Worm (Caenorhabditis elegans): ENCODE measurements around the gene glb-27.

Gene glb-27

DNA sequence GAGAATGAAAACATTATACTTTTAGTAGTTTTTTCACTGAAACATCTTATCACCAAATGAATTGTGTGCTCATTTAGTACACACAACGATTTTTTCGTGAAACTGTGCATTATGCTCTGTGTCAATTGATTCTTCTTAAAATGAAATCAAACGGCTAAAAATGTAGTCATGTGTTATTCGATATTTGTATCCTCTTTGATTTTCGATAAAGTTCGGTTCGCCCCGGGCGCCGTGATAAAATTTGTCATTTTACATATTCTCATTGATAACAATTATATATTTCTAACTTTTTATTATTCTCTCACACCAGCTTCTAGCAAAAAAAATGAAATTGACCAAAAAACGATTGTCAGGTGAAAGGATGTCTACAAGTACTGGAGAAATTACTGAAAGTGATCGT lies 41.3 kb downstream of the glb-27 start, which contains the start of gene ctg-2:
ctg-2 (plus strand) TSS at position 326 of the 400 bp plus-strand sequence.
- TF ChIP-seq B0261.1 (tag; optimal IDR thresholded peaks at IDR 0.05) (no peak), bed-2 (GFP tag; IDR thresholded peaks at IDR 0.05) (no peak), lir-1 (GFP tag; conservative IDR thresholded peaks at IDR 0.05) (no peak), snpc-4 (GFP tag; optimal IDR thresholded peaks at IDR 0.05) (no peak), snpc-4 (tag; optimal IDR thresholded peaks at IDR 0.05) (no peak), him-1 (tag; optimal IDR thresholded peaks at IDR 0.05) (no peak), F33H1.4 (GFP tag; IDR thresholded peaks at IDR 0.05) (no peak), nhr-80 (tag; optimal IDR thresholded peaks at IDR 0.05) (peak; percentile 78)

DNA sequence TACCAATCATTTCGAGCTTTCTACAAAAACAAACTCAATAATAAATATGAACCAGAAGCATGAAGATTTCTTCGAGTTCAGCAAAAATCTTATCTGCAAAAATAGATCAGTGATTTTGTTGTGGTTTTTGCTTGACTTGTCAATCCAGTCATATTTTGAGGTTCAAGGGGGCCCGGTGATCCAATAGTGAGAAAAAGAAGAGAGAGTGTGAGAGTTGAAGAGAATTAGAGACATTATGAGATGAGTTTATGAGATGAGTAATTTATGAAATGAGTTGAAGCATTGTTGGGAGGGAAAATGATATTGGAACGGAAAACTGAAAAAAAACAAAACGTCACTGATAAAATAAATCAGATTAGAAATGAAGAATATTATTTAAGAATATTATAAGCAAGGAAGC lies 47.1 kb downstream of the glb-27 start, which contains the start of gene T13H5.1:
T13H5.1 (minus strand) TSS at position 101 of the 400 bp plus-strand sequence.
- TF ChIP-seq tlf-1 (GFP tag; optimal IDR thresholded peaks at IDR 0.05) (no peak), Y53G8AR.9 (GFP tag; conservative IDR thresholded peaks at IDR 0.05) (no peak), nfya-2 (GFP tag; IDR thresholded peaks at IDR 0.05) (no peak), rcor-1 (GFP tag; IDR thresholded peaks at IDR 0.05) (no peak), F49E8.2 (tag; optimal IDR thresholded peaks at IDR 0.05; ENCODE audit: insufficient read depth) (no peak), atf-7 (tag; optimal IDR thresholded peaks at IDR 0.05) (no peak), F22D6.2 (tag; optimal IDR thresholded peaks at IDR 0.05) (no peak), sptf-2 (GFP tag; optimal IDR thresholded peaks at IDR 0.05) (no peak), dpff-1 (tag; optimal IDR thresholded peaks at IDR 0.05) (no peak), B0019.2 (GFP tag; conservative IDR thresholded peaks at IDR 0.05) (no peak), cebp-2 (GFP tag; IDR thresholded peaks at IDR 0.05) (no peak), fkh-3 (tag; optimal IDR thresholded peaks at IDR 0.05) (no peak), F52B5.7 (tag; optimal IDR thresholded peaks at IDR 0.05) (no peak), ets-4 (GFP tag; optimal IDR thresholded peaks at IDR 0.05) (no peak), ceh-100 (GFP tag; IDR thresholded peaks at IDR 0.05) (no peak), lin-40 (tag; optimal IDR thresholded peaks at IDR 0.05) (no peak), bed-2 (GFP tag; IDR thresholded peaks at IDR 0.05) (no peak), sea-2 (GFP tag; IDR thresholded peaks at IDR 0.05) (no peak)

DNA sequence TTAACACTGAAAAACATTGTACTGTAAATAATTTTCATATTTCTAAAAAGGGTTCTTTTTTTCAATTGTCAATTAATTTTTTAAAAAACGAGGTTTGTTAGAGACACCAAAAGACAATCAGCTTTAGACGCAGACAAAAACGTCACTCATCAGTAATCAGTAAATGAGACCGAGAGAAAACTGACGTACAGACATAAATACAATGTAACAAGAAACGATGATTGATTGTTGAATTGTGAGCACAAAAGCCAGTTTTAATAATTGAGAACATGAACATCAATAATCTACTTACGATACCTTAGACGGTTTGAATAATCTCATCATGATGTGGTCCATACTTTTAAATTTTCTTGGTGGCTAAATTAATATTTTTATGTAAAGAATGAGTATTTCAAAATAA lies 49.3 kb downstream of the glb-27 start:
- TF ChIP-seq rec-8 (tag; optimal IDR thresholded peaks at IDR 0.05) (no peak), ccch-3 (GFP tag; optimal IDR thresholded peaks at IDR 0.05) (no peak), nhr-80 (tag; optimal IDR thresholded peaks at IDR 0.05) (peak; percentile 54), lin-40 (tag; optimal IDR thresholded peaks at IDR 0.05) (no peak)

ce11 chrII:8504074-8504724 lies 51.9 kb downstream of the glb-27 start:
- TF ChIP-seq nfyb-1 (GFP tag; IDR thresholded peaks at IDR 0.05) (no peak), dox-1 (GFP tag; IDR thresholded peaks at IDR 0.05) (no peak), F55B11.4 (tag; optimal IDR thresholded peaks at IDR 0.05; ENCODE audit: borderline replicate concordance, insufficient read depth) (no peak), ceh-91 (GFP tag; IDR thresholded peaks at IDR 0.05) (no peak), snpc-3.4 (tag; optimal IDR thresholded peaks at IDR 0.05) (no peak), lir-1 (GFP tag; conservative IDR thresholded peaks at IDR 0.05) (no peak), ccch-3 (GFP tag; optimal IDR thresholded peaks at IDR 0.05) (no peak), B0336.3 (GFP tag; IDR thresholded peaks at IDR 0.05) (no peak), snpc-1.1 (tag; optimal IDR thresholded peaks at IDR 0.05; ENCODE audit: insufficient read depth) (no peak), rec-8 (tag; optimal IDR thresholded peaks at IDR 0.05) (no peak), mxl-1 (tag; optimal IDR thresholded peaks at IDR 0.05) (no peak)
